Fruit fly (Drosophila melanogaster): ENCODE results near the gene car.

- no peak for TF ChIP-seq Myc (optimal IDR thresholded peaks at IDR 0.05)
- TF ChIP-seq insv (optimal IDR thresholded peaks at IDR 0.05) = no peak
- TF ChIP-seq ttk (optimal IDR thresholded peaks at IDR 0.05) = no peak
- no peak for TF ChIP-seq psq (optimal IDR thresholded peaks at IDR 0.05)
- no peak for TF ChIP-seq Sin3A (optimal IDR thresholded peaks at IDR 0.05)
- TF ChIP-seq h (optimal IDR thresholded peaks at IDR 0.05) = no peak
These were observed 24.3 kb downstream of the car start, which contains the start of gene CG14219 for dm6 chrX:19590070-19590469.
